Worm (Caenorhabditis elegans) whole organism, L1 larva: ENCODE measurements around the gene alg-4.

Experiments
- efl-1 ChIP-seq, 4 experiments: fragments of 150-350 bp; optimal IDR thresholded peaks in 3 of 4; peaks in 1 of 4; 1 replicate in 1 of 4; 2 replicates in 3 of 4; lab custom pipeline; 2014; ENCODE audit warnings: missing biosample characterization in 2 of 4, missing genetic modification characterization in 2 of 4, missing genetic modification reagents in 2 of 4
- fos-1 ChIP-seq: fragments of 150-350 bp; optimal IDR thresholded peaks from 2 replicates; lab custom pipeline; 2014; ENCODE audit warnings: missing biosample characterization, missing genetic modification characterization
- lin-35 ChIP-seq, 2 experiments: fragments of 150-350 bp; optimal IDR thresholded peaks; 2 replicates each; lab custom pipeline; 2014; ENCODE audit warnings: missing biosample characterization in 2 of 2, missing genetic modification characterization in 2 of 2, missing genetic modification reagents in 2 of 2
- lsy-2 ChIP-seq, 2 experiments: fragments of 150-350 bp; optimal IDR thresholded peaks; 2 replicates each; lab custom pipeline; 2014; ENCODE audit warnings: missing biosample characterization in 2 of 2, missing genetic modification characterization in 2 of 2
- mab-9 ChIP-seq: fragments of 200-800 bp; sonication (Bioruptor generic); IDR thresholded peaks from 2 replicates; pipeline ENCODE4 v1.3.6; 2022; ENCODE audit warnings: missing genetic modification reagents, missing genetic modification characterization, missing compliant biosample characterization
- nhr-12 ChIP-seq: sonication (generic microtip); optimal IDR thresholded peaks from 2 replicates; lab custom pipeline; 2017; ENCODE audit warnings: missing biosample characterization, missing genetic modification characterization
- nhr-20 ChIP-seq: sonication (generic microtip); optimal IDR thresholded peaks from 2 replicates; lab custom pipeline; 2016; ENCODE audit warnings: mild to moderate bottlenecking, missing genetic modification characterization, missing compliant biosample characterization
- nhr-237 ChIP-seq: fragments of 150-350 bp; optimal IDR thresholded peaks from 2 replicates; lab custom pipeline; 2014; ENCODE audit warnings: missing biosample characterization, missing genetic modification characterization
- nhr-77 ChIP-seq: fragments of 150-350 bp; optimal IDR thresholded peaks from 2 replicates; lab custom pipeline; 2014; ENCODE audit warnings: missing biosample characterization, missing genetic modification characterization
- snpc-4 ChIP-seq: fragments of 150-350 bp; optimal IDR thresholded peaks from 2 replicates; lab custom pipeline; 2014; ENCODE audit warnings: missing biosample characterization, missing genetic modification characterization
- unc-62 ChIP-seq: fragments of 150-350 bp; optimal IDR thresholded peaks from 2 replicates; lab custom pipeline; 2014; ENCODE audit warnings: missing biosample characterization, missing genetic modification reagents, missing genetic modification characterization
- unc-86 ChIP-seq: sonication (generic microtip); optimal IDR thresholded peaks from 2 replicates; lab custom pipeline; 2016; ENCODE audit warnings: missing genetic modification characterization, missing compliant biosample characterization

ce11 chrIII:9930406-9930805, 39.2 kb upstream of the alg-4 start:
- TF ChIP-seq mab-9 (GFP tag; lab: Robert Waterston, UW) (no peak), fos-1 (tag; lab: Kevin White, UChicago) (no peak), lin-35 (GFP tag; optimal IDR thresholded peaks at IDR 0.05; lab: Kevin White, UChicago) (peak in 1 of 2 experiments; percentile 32), nhr-20 (tag; lab: Kevin White, UChicago) (no peak), unc-62 (GFP tag; lab: Kevin White, UChicago) (no peak), nhr-237 (tag; lab: Kevin White, UChicago) (no peak), lsy-2 (tag; optimal IDR thresholded peaks at IDR 0.05; lab: Kevin White, UChicago) (no peak), snpc-4 (tag; lab: Kevin White, UChicago) (no peak), nhr-77 (no peak), efl-1 (optimal IDR thresholded peaks at IDR 0.05; lab: Kevin White, UChicago) (no peak), efl-1 (GFP tag; optimal IDR thresholded peaks at IDR 0.05 in 1 of 2; lab: Kevin White, UChicago) (peak in 1 of 2 experiments; percentile 91), nhr-12 (no peak), unc-86 (no peak)
